Worm (Caenorhabditis elegans) whole organism, early embryonic: ENCODE measurements around the gene C38C5.1.
A peak's percentile ranks its signal among the peaks of the same experiment; 100 is the strongest.

Experiments used
- B0310.2 ChIP-seq: sonication (generic microtip); optimal IDR thresholded peaks from 2 replicates; lab custom pipeline; 2016; ENCODE audit warnings: mild to moderate bottlenecking, missing genetic modification characterization, missing compliant biosample characterization
- aly-1 ChIP-seq: sonication (generic microtip); optimal IDR thresholded peaks from 2 replicates; lab custom pipeline; 2016; ENCODE audit warnings: missing genetic modification characterization, missing compliant biosample characterization
- ama-1 ChIP-seq: fragments of 150-350 bp; optimal IDR thresholded peaks from 2 replicates; lab custom pipeline; 2014
- ceh-13 ChIP-seq: fragments of 200-800 bp; sonication (Bioruptor generic); optimal IDR thresholded peaks from 2 replicates; lab custom pipeline; 2018; ENCODE audit warnings: mild to moderate bottlenecking, missing genetic modification characterization, missing compliant biosample characterization
- ceh-36 ChIP-seq: sonication (generic microtip); optimal IDR thresholded peaks from 2 replicates; lab custom pipeline; 2016; ENCODE audit warnings: missing genetic modification characterization, inconsistent platforms, missing compliant biosample characterization
- ets-7 ChIP-seq: sonication (generic microtip); optimal IDR thresholded peaks from 2 replicates; lab custom pipeline; 2016; ENCODE audit warnings: missing genotype, missing genetic modification characterization, missing compliant biosample characterization
- hmbx-1 ChIP-seq: sonication (generic microtip); optimal IDR thresholded peaks from 2 replicates; lab custom pipeline; 2016; ENCODE audit warnings: mild to moderate bottlenecking, missing genetic modification characterization, missing compliant biosample characterization
- hmg-4 ChIP-seq: fragments of 200-800 bp; sonication (Bioruptor generic); optimal IDR thresholded peaks from 2 replicates; lab custom pipeline; 2018; ENCODE audit warnings: mild to moderate bottlenecking, missing genetic modification characterization, missing compliant biosample characterization
- hnd-1 ChIP-seq: sonication (generic microtip); optimal IDR thresholded peaks from 2 replicates; lab custom pipeline; 2016; ENCODE audit warnings: missing genetic modification characterization, missing compliant biosample characterization
- sea-1 ChIP-seq: fragments of 200-800 bp; sonication (Bioruptor generic); conservative IDR thresholded peaks from 2 replicates; pipeline ENCODE4 v1.3.6; 2022; ENCODE audit warnings: missing genetic modification characterization, missing compliant biosample characterization
- tbx-11 ChIP-seq: fragments of 200-800 bp; sonication (Bioruptor generic); IDR thresholded peaks from 2 replicates; pipeline ENCODE4 v1.3.6; 2022; ENCODE audit warnings: missing genetic modification characterization, missing compliant biosample characterization
- tbx-37 ChIP-seq: fragments of 200-800 bp; sonication (Bioruptor generic); conservative IDR thresholded peaks from 2 replicates; pipeline ENCODE4 v1.3.6; 2022; ENCODE audit warnings: missing genetic modification reagents, missing genetic modification characterization, missing compliant biosample characterization

DNA sequence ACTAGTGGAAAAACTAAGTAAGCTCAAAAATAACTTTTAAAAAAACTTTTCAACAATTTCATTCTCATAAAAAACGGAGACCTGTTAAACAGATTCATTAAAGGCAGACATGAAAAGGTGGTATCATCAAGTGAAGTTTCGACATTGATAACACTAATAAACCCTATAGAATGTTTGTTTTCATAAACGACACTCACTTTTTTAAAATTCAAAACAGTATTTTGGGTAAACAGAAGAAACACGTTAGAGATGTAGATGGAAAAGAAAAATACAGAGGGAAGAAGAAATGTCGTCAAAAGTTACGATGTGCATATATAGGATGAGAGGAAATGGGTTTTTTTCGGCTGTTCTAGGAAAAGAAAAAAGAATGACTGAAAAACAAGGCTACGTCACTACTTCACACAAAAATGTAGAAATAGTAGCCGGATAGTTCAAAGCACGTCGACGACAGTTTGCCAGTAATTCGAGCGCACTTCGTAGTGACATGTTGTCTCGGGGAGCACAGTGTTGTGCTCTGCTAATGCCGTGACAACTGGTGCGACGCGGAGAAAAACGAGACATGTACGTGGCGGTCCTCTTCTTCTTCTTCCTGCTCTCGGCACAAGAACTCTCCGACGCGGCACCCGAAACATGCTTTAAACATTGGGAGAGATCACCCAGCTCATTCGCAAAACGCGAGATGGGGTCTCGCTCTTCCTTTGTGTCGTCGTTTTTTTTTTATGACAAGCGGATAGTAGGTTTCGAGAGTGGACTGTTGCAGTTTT is 48.6 kb upstream of the C38C5.1 start:
- TF ChIP-seq ama-1 (lab: Kevin White, UChicago): no peak
- TF ChIP-seq ets-7 (tag; lab: Kevin White, UChicago): no peak
- no peak for TF ChIP-seq tbx-37 (GFP tag; lab: Robert Waterston, UW)
- TF ChIP-seq hmg-4 (GFP tag; lab: Kevin White, UChicago): peak; percentile 15
- no peak for TF ChIP-seq hnd-1 (tag; lab: Kevin White, UChicago)
- no peak for TF ChIP-seq sea-1 (GFP tag; lab: Robert Waterston, UW)
- TF ChIP-seq aly-1: no peak
- no peak for TF ChIP-seq ceh-36
- TF ChIP-seq B0310.2 (tag; lab: Kevin White, UChicago): no peak
- no peak for TF ChIP-seq hmbx-1 (tag; lab: Kevin White, UChicago)
- TF ChIP-seq tbx-11 (GFP tag; lab: Robert Waterston, UW): no peak
- TF ChIP-seq ceh-13 (GFP tag; lab: Kevin White, UChicago): no peak
